Worm (Caenorhabditis elegans): ENCODE measurements around the gene gcy-3.

DNA sequence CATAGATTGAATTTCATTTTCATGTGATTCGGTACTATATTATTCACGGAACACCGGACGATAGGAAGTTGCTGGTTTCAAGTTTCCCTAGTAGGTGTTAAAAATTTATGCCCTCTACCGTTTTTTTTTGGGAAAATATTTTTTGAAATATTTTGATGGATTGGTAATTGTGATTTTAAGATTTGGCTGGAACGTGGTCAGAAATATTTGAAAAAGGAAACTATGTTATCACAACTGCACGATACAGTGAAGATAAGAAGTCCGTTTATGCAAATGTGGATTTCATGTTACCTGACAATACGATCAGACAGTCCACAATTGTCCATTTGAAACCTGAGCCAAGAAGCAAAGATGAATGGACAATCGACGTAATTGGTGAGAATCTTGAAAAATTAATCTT lies 15.9 kb upstream of the gcy-3 start, which contains the start of gene AH6.17:
- no peak for TF ChIP-seq him-1 (tag; optimal IDR thresholded peaks at IDR 0.05)
- no peak for TF ChIP-seq dao-5 (tag; optimal IDR thresholded peaks at IDR 0.05)
